Fruit fly (Drosophila melanogaster) whole organism, pupa: Measurements from ENCODE around the gene CG11498.

Source experiments
- CG10348 ChIP-seq: fragments of 200-800 bp; sonication (Bioruptor generic); IDR thresholded peaks from 2 replicates; pipeline ENCODE4 v1.3.6; 2022; ENCODE audit warnings: missing biosample characterization, missing genetic modification characterization
- CG12605 ChIP-seq: fragments of 200-800 bp; sonication (Bioruptor generic); IDR thresholded peaks from 2 replicates; pipeline ENCODE4 v1.3.6; 2022; ENCODE audit warnings: missing biosample characterization, missing genetic modification characterization
- CG13204 ChIP-seq: fragments of 200-800 bp; sonication (Bioruptor generic); optimal IDR thresholded peaks from 2 replicates; lab custom pipeline; 2018; ENCODE audit warnings: missing biosample characterization, mild to moderate bottlenecking, missing genetic modification characterization, moderate library complexity
- CG14655 ChIP-seq: fragments of 200-800 bp; sonication (Bioruptor generic); optimal IDR thresholded peaks from 3 replicates; lab custom pipeline; 2017; ENCODE audit warnings: mild to moderate bottlenecking, missing biosample characterization, missing genetic modification reagents, missing genetic modification characterization
- CG15710 ChIP-seq: fragments of 200-800 bp; sonication (Bioruptor generic); optimal IDR thresholded peaks from 2 replicates; lab custom pipeline; 2018; ENCODE audit warnings: missing biosample characterization, mild to moderate bottlenecking, missing genetic modification characterization, moderate library complexity
- CG17806 ChIP-seq: fragments of 200-800 bp; sonication (Bioruptor generic); optimal IDR thresholded peaks from 2 replicates; lab custom pipeline; 2018; ENCODE audit warnings: missing biosample characterization, mild to moderate bottlenecking, missing genetic modification characterization, moderate library complexity
- CG32121 ChIP-seq: fragments of 200-800 bp; sonication (Bioruptor generic); IDR thresholded peaks from 2 replicates; pipeline ENCODE4 v1.3.6; 2022; ENCODE audit warnings: missing biosample characterization, missing genetic modification characterization
- CG34367 ChIP-seq: fragments of 200-800 bp; sonication (Bioruptor generic); optimal IDR thresholded peaks from 2 replicates; lab custom pipeline; 2018; ENCODE audit warnings: missing biosample characterization, mild to moderate bottlenecking, missing genetic modification characterization
- CG4496 ChIP-seq: fragments of 200-800 bp; sonication (Bioruptor generic); IDR thresholded peaks from 3 replicates; pipeline ENCODE4 v1.3.6; 2022; ENCODE audit warnings: missing biosample characterization, missing genetic modification characterization
- CG8159 ChIP-seq: fragments of 200-800 bp; sonication (Bioruptor generic); optimal IDR thresholded peaks from 3 replicates; lab custom pipeline; 2018; ENCODE audit warnings: missing biosample characterization, mild to moderate bottlenecking, missing genetic modification characterization, moderate library complexity
- CG8301 ChIP-seq: fragments of 200-800 bp; sonication (Bioruptor generic); optimal IDR thresholded peaks from 2 replicates; lab custom pipeline; 2018; ENCODE audit warnings: missing biosample characterization, mild to moderate bottlenecking, missing genetic modification characterization
- CG9948 ChIP-seq: fragments of 200-800 bp; sonication (Bioruptor generic); optimal IDR thresholded peaks from 2 replicates; lab custom pipeline; 2018; ENCODE audit warnings: missing biosample characterization, mild to moderate bottlenecking, missing genetic modification characterization, moderate library complexity
- D1 ChIP-seq: fragments of 200-800 bp; sonication (Bioruptor generic); optimal IDR thresholded peaks from 2 replicates; lab custom pipeline; 2018; ENCODE audit warnings: missing biosample characterization, mild to moderate bottlenecking, missing genetic modification characterization, moderate library complexity
- EcR ChIP-seq: fragments of 200-800 bp; sonication (Bioruptor generic); optimal IDR thresholded peaks from 3 replicates; lab custom pipeline; 2019; ENCODE audit warnings: missing biosample characterization, missing genetic modification characterization, mild to moderate bottlenecking, moderate library complexity, missing genetic modification reagents
- Ets98B ChIP-seq: fragments of 200-800 bp; sonication (Bioruptor generic); IDR thresholded peaks from 2 replicates; pipeline ENCODE4 v1.3.6; 2022; ENCODE audit warnings: missing biosample characterization, missing genetic modification characterization
- Pif1A ChIP-seq: fragments of 200-800 bp; sonication (Bioruptor generic); optimal IDR thresholded peaks from 3 replicates; lab custom pipeline; 2016; ENCODE audit warnings: missing biosample characterization, missing genetic modification characterization
- Pif1B ChIP-seq: fragments of 200-800 bp; sonication (Bioruptor generic); optimal IDR thresholded peaks from 3 replicates; lab custom pipeline; 2016; ENCODE audit warnings: missing biosample characterization, missing genetic modification characterization
- Snoo ChIP-seq: fragments of 200-800 bp; sonication (Bioruptor generic); optimal IDR thresholded peaks from 3 replicates; lab custom pipeline; 2017; ENCODE audit warnings: missing biosample characterization, mild to moderate bottlenecking, missing genetic modification characterization, inconsistent platforms
- fd96Ca ChIP-seq: fragments of 200-800 bp; sonication (Bioruptor generic); IDR thresholded peaks from 3 replicates; pipeline ENCODE4 v1.3.6; 2022; ENCODE audit warnings: missing biosample characterization, missing genetic modification characterization
- gl ChIP-seq: fragments of 200-800 bp; sonication (Bioruptor generic); optimal IDR thresholded peaks from 2 replicates; lab custom pipeline; 2018; ENCODE audit warnings: missing biosample characterization, mild to moderate bottlenecking, missing genetic modification characterization
- rn ChIP-seq: fragments of 200-800 bp; sonication (Bioruptor generic); IDR thresholded peaks from 2 replicates; pipeline ENCODE4 v1.3.6; 2022; ENCODE audit warnings: missing biosample characterization, missing genetic modification characterization

CG11498 gene

dm6 chr3R:30132295-30132694, 28.0 kb downstream of the CG11498 start, which contains the start of gene CG31029:
Gene CG31029, minus strand, starts transcription at chr3R:30132395.
- TF ChIP-seq Snoo (tag; lab: Kevin White, UChicago) (no peak), CG9948 (tag; lab: Kevin White, UChicago) (no peak), CG15710 (tag; lab: Kevin White, UChicago) (no peak), fd96Ca (GFP tag; lab: Robert Waterston, UW) (no peak), CG12605 (GFP tag; lab: Robert Waterston, UW) (no peak), Pif1B (GFP tag; lab: Kevin White, UChicago) (no peak), CG34367 (tag; lab: Kevin White, UChicago) (no peak), CG17806 (tag; lab: Kevin White, UChicago) (no peak), Pif1A (no peak), D1 (no peak), CG14655 (GFP tag; lab: Kevin White, UChicago) (no peak), CG10348 (GFP tag; lab: Robert Waterston, UW) (no peak), CG13204 (GFP tag; lab: Kevin White, UChicago) (no peak), EcR (no peak), rn (no peak), Ets98B (GFP tag; lab: Robert Waterston, UW) (no peak), gl (tag; lab: Kevin White, UChicago) (no peak), CG8301 (tag; lab: Kevin White, UChicago) (no peak), CG32121 (GFP tag; lab: Robert Waterston, UW) (no peak)

- TF ChIP-seq CG17806 (tag; lab: Kevin White, UChicago) (no peak), CG12605 (GFP tag; lab: Robert Waterston, UW) (no peak), CG32121 (GFP tag; lab: Robert Waterston, UW) (no peak), D1 (no peak)
- TF ChIP-seq, all 21 proteins: peak for 0
Observed at dm6 chr3R:30129019-30129418, 31.3 kb downstream of the CG11498 start, which contains the start of gene Ppi1. Gene Ppi1, minus strand, starts transcription at chr3R:30129119.

dm6 chr3R:30124635-30125034, 35.6 kb downstream of the CG11498 start, which contains the start of gene CG45073:
Gene CG45073, minus strand, starts transcription at chr3R:30124735.
- TF ChIP-seq CG12605 (GFP tag; lab: Robert Waterston, UW): no peak
- no peak for TF ChIP-seq CG9948 (tag; lab: Kevin White, UChicago)
- TF ChIP-seq CG8301 (tag; lab: Kevin White, UChicago): no peak
- no peak for TF ChIP-seq CG13204 (GFP tag; lab: Kevin White, UChicago)
- no peak for TF ChIP-seq CG15710 (tag; lab: Kevin White, UChicago)
- TF ChIP-seq, all 21 proteins: peak for 0

- TF ChIP-seq Ets98B (GFP tag; lab: Robert Waterston, UW): no peak
- no peak for TF ChIP-seq CG12605 (GFP tag; lab: Robert Waterston, UW)
- TF ChIP-seq Snoo (tag; lab: Kevin White, UChicago): no peak
- no peak for TF ChIP-seq CG10348 (GFP tag; lab: Robert Waterston, UW)
- no peak for TF ChIP-seq Pif1B (GFP tag; lab: Kevin White, UChicago)
- TF ChIP-seq CG17806 (tag; lab: Kevin White, UChicago): no peak
- no peak for TF ChIP-seq fd96Ca (GFP tag; lab: Robert Waterston, UW)
- TF ChIP-seq D1: no peak
- TF ChIP-seq CG32121 (GFP tag; lab: Robert Waterston, UW): no peak
- TF ChIP-seq Pif1A: no peak
- TF ChIP-seq CG13204 (GFP tag; lab: Kevin White, UChicago): no peak
- TF ChIP-seq CG8159 (tag; lab: Kevin White, UChicago): no peak
- no peak for TF ChIP-seq CG14655 (GFP tag; lab: Kevin White, UChicago)
- no peak for TF ChIP-seq CG34367 (tag; lab: Kevin White, UChicago)
- TF ChIP-seq CG15710 (tag; lab: Kevin White, UChicago): no peak
- no peak for TF ChIP-seq CG9948 (tag; lab: Kevin White, UChicago)
Observed at dm6 chr3R:30123163-30123562, 37.1 kb downstream of the CG11498 start, which contains the start of gene CG45072. Gene CG45072, minus strand, starts transcription at chr3R:30123263.

dm6 chr3R:30121731-30122130, 38.5 kb downstream of the CG11498 start:
- no peak for TF ChIP-seq CG8301 (tag; lab: Kevin White, UChicago)
- no peak for TF ChIP-seq CG32121 (GFP tag; lab: Robert Waterston, UW)
- no peak for TF ChIP-seq CG17806 (tag; lab: Kevin White, UChicago)
- no peak for TF ChIP-seq CG14655 (GFP tag; lab: Kevin White, UChicago)
- no peak for TF ChIP-seq CG4496 (GFP tag; lab: Robert Waterston, UW)
- no peak for TF ChIP-seq Ets98B (GFP tag; lab: Robert Waterston, UW)
- TF ChIP-seq CG15710 (tag; lab: Kevin White, UChicago): no peak
- no peak for TF ChIP-seq Pif1B (GFP tag; lab: Kevin White, UChicago)
- no peak for TF ChIP-seq fd96Ca (GFP tag; lab: Robert Waterston, UW)
- no peak for TF ChIP-seq CG34367 (tag; lab: Kevin White, UChicago)
- no peak for TF ChIP-seq rn
- no peak for TF ChIP-seq CG12605 (GFP tag; lab: Robert Waterston, UW)
- TF ChIP-seq CG9948 (tag; lab: Kevin White, UChicago): no peak

dm6 chr3R:30114286-30114803, 45.9 kb downstream of the CG11498 start:
- TF ChIP-seq CG15710 (tag; lab: Kevin White, UChicago) (no peak), CG34367 (tag; lab: Kevin White, UChicago) (no peak), EcR (no peak), Pif1B (GFP tag; lab: Kevin White, UChicago) (no peak), Snoo (tag; lab: Kevin White, UChicago) (no peak), CG32121 (GFP tag; lab: Robert Waterston, UW) (no peak), CG12605 (GFP tag; lab: Robert Waterston, UW) (no peak), D1 (no peak), gl (tag; lab: Kevin White, UChicago) (no peak), CG14655 (GFP tag; lab: Kevin White, UChicago) (no peak), Pif1A (no peak)
